Fruit fly (Drosophila melanogaster): ENCODE results near the gene Srg3.

Srg3 gene

DNA sequence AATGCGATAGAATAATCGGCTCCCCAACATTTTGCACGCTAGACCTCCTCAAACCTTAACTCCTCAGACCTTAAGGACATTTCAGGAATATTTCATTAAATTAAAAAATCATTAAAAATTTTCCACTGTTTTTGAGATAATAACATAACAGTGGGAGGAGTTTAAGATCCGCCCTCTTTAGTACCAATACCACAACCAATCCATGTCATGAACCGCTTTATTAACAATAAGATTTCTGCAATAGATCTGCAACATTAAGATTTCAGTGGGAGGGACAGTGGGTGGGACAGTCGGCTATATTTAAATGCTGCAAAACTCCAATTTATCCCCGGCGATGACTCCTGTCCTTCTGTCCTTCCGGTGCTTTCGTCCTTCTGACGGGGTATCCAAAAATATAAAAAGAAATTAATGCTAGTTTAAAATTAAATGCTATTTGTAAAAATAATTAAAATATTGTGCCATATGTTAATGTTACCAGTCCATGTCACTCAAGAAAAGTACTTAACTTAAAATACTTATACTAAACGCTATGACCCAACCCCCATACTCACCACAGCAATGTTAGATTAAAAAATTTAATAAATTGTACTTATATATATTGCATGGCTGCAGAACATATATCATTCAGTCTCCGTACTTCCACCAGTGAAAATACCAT is at the start of gene Srg3:
Gene Srg3 (plus strand): TSS at position 608 of the 658 bp plus-strand sequence.
- TF ChIP-seq Dll (optimal IDR thresholded peaks at IDR 0.05), result no peak
- TF ChIP-seq CG8478 (optimal IDR thresholded peaks at IDR 0.05), result no peak
- TF ChIP-seq psq (optimal IDR thresholded peaks at IDR 0.05), result no peak
- TF ChIP-seq pan (optimal IDR thresholded peaks at IDR 0.05), result no peak
- TF ChIP-seq EcR (GFP tag; optimal IDR thresholded peaks at IDR 0.05), result no peak
- TF ChIP-seq usp (GFP tag; optimal IDR thresholded peaks at IDR 0.05), result no peak

DNA sequence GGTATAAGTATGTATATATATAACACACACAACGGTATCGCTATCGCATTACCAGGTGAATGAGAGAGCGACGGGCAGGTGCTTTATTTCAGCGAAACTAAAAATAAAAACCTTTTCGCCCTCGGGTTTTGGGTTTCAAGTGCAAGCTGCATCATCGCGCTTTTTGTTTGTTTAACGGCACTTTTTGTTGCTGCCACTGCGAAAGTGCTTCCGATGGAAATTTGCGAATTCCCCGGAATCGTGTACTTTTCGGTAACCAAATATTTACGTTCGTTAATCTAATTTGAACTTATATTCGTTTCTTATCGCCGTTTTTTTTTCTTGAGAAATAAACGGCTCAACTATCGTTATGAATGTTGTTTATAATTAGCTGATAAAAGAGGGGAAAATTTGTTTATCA is 47.0 kb upstream of the Srg3 start:
- TF ChIP-seq EcR (GFP tag; optimal IDR thresholded peaks at IDR 0.05) (no peak), psq (optimal IDR thresholded peaks at IDR 0.05) (no peak), Dll (optimal IDR thresholded peaks at IDR 0.05) (no peak), CG8478 (optimal IDR thresholded peaks at IDR 0.05) (no peak), pan (optimal IDR thresholded peaks at IDR 0.05) (no peak), usp (GFP tag; optimal IDR thresholded peaks at IDR 0.05) (no peak)

DNA sequence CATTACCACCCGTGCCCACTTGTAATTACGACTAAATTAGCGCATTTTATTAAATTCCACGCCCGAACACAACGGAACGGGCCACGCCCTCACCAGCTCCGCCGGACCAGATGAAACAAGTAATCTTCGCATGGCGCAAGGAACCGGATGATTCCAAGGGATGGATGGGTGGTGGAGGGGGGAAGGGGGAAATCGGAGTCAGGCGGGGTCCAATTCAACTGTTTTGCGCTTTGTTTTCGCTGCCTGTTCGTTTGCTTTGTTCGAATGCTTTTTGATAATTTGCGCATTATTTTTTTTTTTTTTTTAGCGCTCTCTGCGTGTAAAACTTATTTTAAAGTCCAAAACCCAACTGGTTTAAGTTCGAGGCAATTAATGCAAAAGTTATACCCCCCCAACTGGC is 46.3 kb upstream of the Srg3 start:
- no peak for TF ChIP-seq EcR (GFP tag; optimal IDR thresholded peaks at IDR 0.05)
- TF ChIP-seq pan (optimal IDR thresholded peaks at IDR 0.05), result no peak
- no peak for TF ChIP-seq psq (optimal IDR thresholded peaks at IDR 0.05)
- no peak for TF ChIP-seq CG8478 (optimal IDR thresholded peaks at IDR 0.05)
- TF ChIP-seq usp (GFP tag; optimal IDR thresholded peaks at IDR 0.05), result no peak
- TF ChIP-seq Dll (optimal IDR thresholded peaks at IDR 0.05), result no peak

DNA sequence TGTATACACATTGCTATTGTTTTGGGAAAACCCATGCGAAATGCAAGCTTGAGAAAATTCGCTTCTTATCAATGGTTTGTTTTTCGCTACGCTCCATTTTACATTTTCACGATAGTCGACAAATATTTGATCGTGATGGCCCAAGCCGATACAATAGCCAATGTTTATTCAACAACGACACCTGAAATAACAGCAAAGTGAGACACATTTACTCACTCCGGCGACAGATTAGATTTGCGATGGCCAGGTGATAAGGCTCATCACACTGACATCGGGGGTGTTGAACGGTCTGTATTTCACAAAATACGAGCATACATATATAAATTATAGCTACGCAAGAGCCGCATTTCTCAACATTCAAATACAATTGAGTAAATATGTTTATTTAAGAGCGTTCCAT is 45.9 kb upstream of the Srg3 start:
- no peak for TF ChIP-seq Dll (optimal IDR thresholded peaks at IDR 0.05)
- no peak for TF ChIP-seq pan (optimal IDR thresholded peaks at IDR 0.05)
- TF ChIP-seq CG8478 (optimal IDR thresholded peaks at IDR 0.05), result no peak
- TF ChIP-seq usp (GFP tag; optimal IDR thresholded peaks at IDR 0.05), result no peak
- no peak for TF ChIP-seq EcR (GFP tag; optimal IDR thresholded peaks at IDR 0.05)
- no peak for TF ChIP-seq psq (optimal IDR thresholded peaks at IDR 0.05)

DNA sequence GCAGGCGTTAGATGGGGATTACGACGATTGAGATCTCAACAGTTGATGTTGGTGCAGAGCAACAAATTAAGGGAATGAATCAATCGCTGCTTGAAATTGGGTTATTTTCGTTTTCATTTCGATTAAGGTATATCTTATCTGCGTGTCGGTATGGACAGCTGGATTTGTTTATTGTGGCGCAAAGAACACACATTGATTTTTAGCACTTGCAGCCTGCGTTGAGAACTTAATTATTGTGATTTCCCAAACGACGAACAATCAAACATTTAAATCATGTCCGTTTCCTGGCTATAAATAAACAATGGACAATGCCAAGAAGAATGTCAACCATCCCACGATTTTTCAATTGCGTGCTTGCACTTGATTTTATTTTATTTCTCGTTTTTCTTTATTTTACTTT is 45.0 kb upstream of the Srg3 start:
- TF ChIP-seq Dll (optimal IDR thresholded peaks at IDR 0.05) (no peak), pan (optimal IDR thresholded peaks at IDR 0.05) (no peak), psq (optimal IDR thresholded peaks at IDR 0.05) (no peak), usp (GFP tag; optimal IDR thresholded peaks at IDR 0.05) (no peak), EcR (GFP tag; optimal IDR thresholded peaks at IDR 0.05) (no peak), CG8478 (optimal IDR thresholded peaks at IDR 0.05) (no peak)

DNA sequence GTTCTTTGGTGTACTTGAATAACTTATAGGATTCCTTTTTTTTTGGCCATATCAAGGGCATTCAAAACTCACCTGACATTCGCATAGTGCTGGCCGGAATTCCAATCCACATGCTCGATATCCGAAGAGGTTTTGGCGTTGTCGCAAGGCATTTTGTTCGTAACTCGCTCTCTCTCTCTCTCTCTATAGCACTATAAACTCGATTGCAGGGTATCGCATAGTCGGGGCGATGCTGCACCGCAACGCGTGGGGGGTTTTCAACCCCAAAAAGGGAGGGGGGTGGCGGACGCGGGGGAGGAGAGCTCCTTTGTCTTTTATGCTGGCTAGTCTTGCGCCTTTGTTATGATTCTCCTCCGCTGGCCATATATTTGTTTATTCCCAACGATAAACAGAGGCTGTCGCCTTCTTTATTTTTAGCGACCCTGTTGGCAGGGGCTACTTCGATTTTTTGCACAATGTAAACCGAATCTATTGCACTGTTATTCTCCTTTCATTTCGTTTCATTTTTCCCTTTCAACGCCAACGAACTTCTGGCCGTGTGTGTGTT is 44.5 kb upstream of the Srg3 start:
- TF ChIP-seq EcR (GFP tag; optimal IDR thresholded peaks at IDR 0.05) (peak in 1 of 2 experiments; percentile 56), usp (GFP tag; optimal IDR thresholded peaks at IDR 0.05) (no peak)

DNA sequence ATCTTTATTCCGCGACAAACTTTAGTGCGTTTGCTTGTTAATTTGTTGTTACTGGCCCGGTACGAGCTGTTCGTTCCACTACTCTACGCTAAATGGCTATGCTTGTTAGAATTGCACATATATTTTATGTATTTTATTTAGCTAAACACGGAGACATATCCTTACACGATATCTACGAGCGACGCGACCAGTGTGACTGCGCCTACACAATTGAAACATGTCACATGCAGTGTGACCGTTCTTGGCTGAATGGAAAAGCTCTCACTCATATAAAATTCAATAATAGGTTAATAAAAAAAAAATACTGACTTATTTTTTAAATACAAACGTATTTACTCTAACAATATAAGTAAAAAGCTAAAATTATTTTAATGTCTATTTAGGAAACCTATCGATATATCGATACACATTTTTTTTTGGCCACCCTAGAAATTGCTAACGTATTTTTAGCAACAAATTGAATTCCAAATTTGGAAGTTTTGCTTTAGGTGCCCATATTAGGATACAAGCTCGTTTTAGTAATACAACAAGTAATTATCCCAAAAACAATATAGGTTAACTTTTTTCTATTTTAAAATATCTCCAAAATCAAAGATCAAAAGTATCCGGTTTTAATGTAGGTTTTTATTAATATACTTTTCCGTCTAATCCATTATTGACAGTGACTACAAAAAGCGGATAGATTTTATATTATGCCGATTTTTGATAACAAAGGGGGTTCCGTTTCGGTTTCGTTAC is 43.9 kb upstream of the Srg3 start, which contains the start of gene CG4080:
Gene CG4080 (minus strand): TSS at position 215 of the 738 bp plus-strand sequence.
- TF ChIP-seq usp (GFP tag; optimal IDR thresholded peaks at IDR 0.05) (no peak), CG8478 (optimal IDR thresholded peaks at IDR 0.05) (no peak), pan (optimal IDR thresholded peaks at IDR 0.05) (no peak), psq (optimal IDR thresholded peaks at IDR 0.05) (no peak), Dll (optimal IDR thresholded peaks at IDR 0.05) (no peak), EcR (GFP tag; optimal IDR thresholded peaks at IDR 0.05) (no peak)

DNA sequence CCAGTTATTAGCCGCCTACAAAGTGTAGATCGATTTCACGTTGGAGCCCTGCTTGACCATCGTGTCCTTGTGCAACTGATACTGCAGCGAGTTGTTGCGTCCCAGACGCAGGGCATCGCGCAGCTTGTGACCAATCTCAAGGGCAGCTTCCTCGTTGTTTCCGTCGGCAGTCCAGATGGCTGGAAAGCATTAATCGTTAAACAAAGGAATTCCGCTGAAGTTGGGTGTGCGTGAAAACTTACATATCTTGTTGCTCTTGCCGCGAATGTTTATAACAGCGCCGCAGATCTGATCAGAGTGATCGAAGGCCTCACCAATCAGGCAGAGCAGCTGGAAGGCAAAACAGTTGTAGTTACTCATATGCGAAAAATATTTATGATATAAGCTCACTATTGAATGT is 43.2 kb upstream of the Srg3 start:
- TF ChIP-seq CG8478 (optimal IDR thresholded peaks at IDR 0.05) (no peak), EcR (GFP tag; optimal IDR thresholded peaks at IDR 0.05) (no peak), usp (GFP tag; optimal IDR thresholded peaks at IDR 0.05) (no peak), psq (optimal IDR thresholded peaks at IDR 0.05) (no peak), pan (optimal IDR thresholded peaks at IDR 0.05) (no peak), Dll (optimal IDR thresholded peaks at IDR 0.05) (no peak)

DNA sequence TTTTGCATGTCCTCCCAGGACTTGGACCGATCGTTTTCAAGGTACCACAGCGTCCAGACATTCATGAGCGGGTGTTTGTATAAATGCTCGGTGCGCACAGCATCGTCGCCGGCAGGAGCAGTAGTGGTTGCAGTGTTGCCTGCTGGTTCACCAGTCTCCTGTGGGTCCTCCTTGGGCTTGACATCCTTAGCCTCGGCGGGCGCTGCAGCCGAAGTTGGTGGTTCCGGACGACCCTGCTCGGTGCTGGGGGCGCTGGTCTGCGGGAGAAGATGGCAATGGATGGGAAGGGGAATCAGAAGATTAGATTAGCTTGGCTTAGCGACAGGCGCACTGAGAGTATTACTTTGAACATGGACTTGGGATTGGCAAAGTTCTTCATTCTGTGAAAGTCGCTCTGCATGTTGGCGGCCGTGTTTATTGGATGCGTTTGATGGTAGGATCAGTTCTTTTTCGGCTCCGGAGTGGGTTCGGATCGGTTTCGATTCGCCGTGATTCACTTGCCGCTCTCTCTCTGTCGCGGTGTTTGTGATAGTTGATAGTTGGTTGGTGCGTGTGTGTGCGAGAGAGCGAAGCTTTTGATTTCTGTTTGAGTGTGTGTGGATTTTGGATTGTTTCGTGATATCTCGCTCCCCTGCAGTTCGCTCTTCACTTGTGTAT is 42.2 kb upstream of the Srg3 start:
- TF ChIP-seq usp (GFP tag; optimal IDR thresholded peaks at IDR 0.05) (no peak), EcR (GFP tag; optimal IDR thresholded peaks at IDR 0.05) (no peak), CG8478 (optimal IDR thresholded peaks at IDR 0.05) (no peak), pan (optimal IDR thresholded peaks at IDR 0.05) (no peak), psq (optimal IDR thresholded peaks at IDR 0.05) (no peak), Dll (optimal IDR thresholded peaks at IDR 0.05) (no peak)

DNA sequence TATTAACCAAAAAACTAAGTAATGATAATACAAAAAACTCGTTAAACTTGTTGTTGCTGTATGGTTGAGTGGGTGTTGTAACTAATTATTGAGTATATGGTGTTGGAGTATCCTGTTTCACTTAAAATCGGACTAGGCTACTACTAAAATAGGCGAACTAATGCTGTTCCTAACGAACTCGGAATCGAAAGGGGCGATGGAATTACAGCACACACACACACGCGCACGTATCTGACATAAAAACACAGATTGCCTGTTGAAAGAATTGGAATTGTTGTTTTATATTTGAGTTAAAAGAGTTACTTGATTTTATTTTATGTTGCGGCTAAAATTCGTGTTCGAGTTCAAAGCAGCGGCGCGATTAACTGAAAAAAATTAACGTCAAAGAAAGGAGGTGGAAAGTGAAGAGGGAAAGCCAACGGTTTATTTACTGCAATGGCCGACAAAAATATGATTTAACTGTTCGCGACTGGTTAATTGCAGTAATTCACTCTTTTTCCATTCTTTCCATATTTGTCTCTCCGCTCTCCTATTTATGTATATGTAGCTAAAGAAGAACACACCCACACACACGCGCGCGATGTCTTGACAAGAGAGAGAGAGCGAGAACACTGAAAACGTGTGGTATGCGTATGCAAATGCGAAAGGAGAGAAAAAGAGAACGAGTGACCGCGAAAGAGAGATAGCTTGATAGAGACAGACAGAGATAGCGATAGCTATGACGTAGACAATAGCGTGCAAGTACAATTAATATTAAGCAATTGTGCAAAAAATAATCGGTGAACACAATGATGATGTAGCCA is 41.5 kb upstream of the Srg3 start:
- TF ChIP-seq Dll (optimal IDR thresholded peaks at IDR 0.05) (no peak), usp (GFP tag; optimal IDR thresholded peaks at IDR 0.05) (no peak), CG8478 (optimal IDR thresholded peaks at IDR 0.05) (peak; percentile 48)

DNA sequence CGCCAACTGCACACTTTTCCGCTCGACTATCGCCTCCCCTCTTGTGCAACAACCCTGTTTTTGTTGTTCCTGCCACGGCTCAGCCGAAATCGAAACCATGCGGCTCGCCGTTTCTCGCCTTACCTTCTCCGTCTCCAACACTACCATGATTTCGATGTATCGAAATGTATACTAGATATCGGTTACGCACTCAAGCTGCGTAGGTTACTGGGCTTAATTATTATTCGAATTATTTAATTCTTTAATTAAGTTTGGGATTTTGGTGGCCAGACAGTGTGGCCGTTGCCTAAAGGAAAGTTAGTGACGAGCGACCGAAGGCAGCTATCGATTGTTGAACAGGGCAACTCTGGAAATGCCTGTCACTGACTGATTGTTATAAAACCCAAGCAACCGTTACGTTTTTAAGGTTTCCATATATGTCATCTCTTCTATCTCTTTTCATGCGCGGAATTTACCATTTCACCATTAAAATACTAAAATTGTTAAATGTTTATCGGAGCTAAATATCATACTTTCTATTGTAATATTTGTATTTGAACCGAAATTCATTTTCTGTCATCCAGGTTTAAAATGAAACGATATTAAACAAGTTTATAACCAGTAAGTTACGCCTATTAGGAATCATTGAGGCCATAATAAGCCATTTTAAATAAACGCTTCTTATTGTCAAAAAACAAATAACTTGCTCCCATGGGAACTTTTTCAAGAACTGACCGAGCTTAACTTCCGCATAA is 40.7 kb upstream of the Srg3 start, which contains the start of gene eIF4E1:
Gene eIF4E1 (minus strand): TSS at position 304 of the 734 bp plus-strand sequence.
- TF ChIP-seq pan (optimal IDR thresholded peaks at IDR 0.05), result no peak
- TF ChIP-seq psq (optimal IDR thresholded peaks at IDR 0.05), result no peak
- no peak for TF ChIP-seq usp (GFP tag; optimal IDR thresholded peaks at IDR 0.05)
- no peak for TF ChIP-seq CG8478 (optimal IDR thresholded peaks at IDR 0.05)
- no peak for TF ChIP-seq Dll (optimal IDR thresholded peaks at IDR 0.05)
- no peak for TF ChIP-seq EcR (GFP tag; optimal IDR thresholded peaks at IDR 0.05)

Measured in whole organism.